Fruit fly (Drosophila melanogaster) whole organism, wandering third instar larva: ENCODE data around the gene dib.

Source experiments
- Abd-B ChIP-seq: fragments of >200 bp; optimal IDR thresholded peaks from 2 replicates; lab custom pipeline; 2017; ENCODE audit warnings: missing biosample characterization, missing genetic modification characterization
- CG32264 ChIP-seq: fragments of 200-800 bp; sonication (Bioruptor generic); optimal IDR thresholded peaks from 2 replicates; lab custom pipeline; 2016; ENCODE audit warnings: missing biosample characterization, missing genetic modification characterization
- CG9705 ChIP-seq: fragments of 200-800 bp; sonication (Bioruptor generic); optimal IDR thresholded peaks from 2 replicates; lab custom pipeline; 2018; ENCODE audit warnings: missing biosample characterization, mild to moderate bottlenecking, missing genetic modification characterization
- CrebA ChIP-seq: fragments of 200-800 bp; sonication (Bioruptor generic); optimal IDR thresholded peaks from 2 replicates; lab custom pipeline; 2016; ENCODE audit warnings: missing biosample characterization, mild to moderate bottlenecking, missing genetic modification characterization, borderline replicate concordance
- Dfd ChIP-seq: fragments of >200 bp; optimal IDR thresholded peaks from 2 replicates; lab custom pipeline; 2017; ENCODE audit warnings: missing biosample characterization, missing genetic modification characterization
- Dif ChIP-seq: fragments of 200-275, 200-300 bp; sonication (Bioruptor generic); optimal IDR thresholded peaks from 2 replicates; lab custom pipeline; 2018; ENCODE audit warnings: missing biosample characterization, missing genetic modification characterization; ENCODE audit not compliant: partially characterized antibody
- GATAd ChIP-seq: sonication (Bioruptor generic); optimal IDR thresholded peaks from 2 replicates; lab custom pipeline; 2016; ENCODE audit warnings: missing biosample characterization, missing genetic modification characterization
- HLH106 ChIP-seq: fragments of 200-800 bp; optimal IDR thresholded peaks from 3 replicates; lab custom pipeline; 2019; ENCODE audit warnings: missing biosample characterization, mild to moderate bottlenecking, missing genetic modification characterization, moderate library complexity
- Hnf4 ChIP-seq: fragments of 200-800 bp; sonication (Bioruptor generic); optimal IDR thresholded peaks from 2 replicates; lab custom pipeline; 2016; ENCODE audit warnings: missing biosample characterization, mild to moderate bottlenecking, missing genetic modification characterization
- Hr78 ChIP-seq: fragments of >200 bp; optimal IDR thresholded peaks from 2 replicates; lab custom pipeline; 2017; ENCODE audit warnings: missing biosample characterization, missing genetic modification characterization
- Jra ChIP-seq: sonication (Bioruptor generic); optimal IDR thresholded peaks from 2 replicates; lab custom pipeline; 2016; ENCODE audit warnings: missing biosample characterization, missing genetic modification characterization
- Mio ChIP-seq: sonication (Bioruptor generic); optimal IDR thresholded peaks from 2 replicates; lab custom pipeline; 2016; ENCODE audit warnings: missing biosample characterization, missing genetic modification characterization
- Myc ChIP-seq: fragments of >200 bp; optimal IDR thresholded peaks from 2 replicates; lab custom pipeline; 2017
- N ChIP-seq: fragments of >200 bp; optimal IDR thresholded peaks from 2 replicates; lab custom pipeline; 2018; ENCODE audit warnings: missing biosample characterization, missing external identifiers, missing genetic modification characterization
- OdsH ChIP-seq: fragments of 200-800 bp; sonication (Bioruptor generic); optimal IDR thresholded peaks from 2 replicates; lab custom pipeline; 2016; ENCODE audit warnings: missing biosample characterization, mild to moderate bottlenecking, missing genetic modification characterization
- Rel ChIP-seq, 2 experiments: fragments of 200-800 bp; sonication (Bioruptor generic) in 1 of 2; optimal IDR thresholded peaks; 2 replicates in 1 of 2; 3 replicates in 1 of 2; lab custom pipeline; 2016 to 2019; ENCODE audit warnings: mild to moderate bottlenecking in 2 of 2, missing biosample characterization in 2 of 2, missing genetic modification characterization in 2 of 2, moderate library complexity in 1 of 2
- Sp1 ChIP-seq: fragments of 200-800 bp; sonication (Bioruptor generic); optimal IDR thresholded peaks from 3 replicates; lab custom pipeline; 2019; ENCODE audit warnings: missing biosample characterization, mild to moderate bottlenecking, missing genetic modification characterization, moderate library complexity
- Vsx2 ChIP-seq: fragments of 200-300, 225-300 bp; sonication (Bioruptor generic); optimal IDR thresholded peaks from 2 replicates; lab custom pipeline; 2018; ENCODE audit warnings: missing biosample characterization, missing genetic modification characterization; ENCODE audit not compliant: partially characterized antibody
- br ChIP-seq: fragments of 200-800 bp; sonication (Bioruptor generic); optimal IDR thresholded peaks from 2 replicates; lab custom pipeline; 2016; ENCODE audit warnings: missing biosample characterization, missing genetic modification characterization
- brk ChIP-seq: fragments of 200-800 bp; sonication (Bioruptor generic); optimal IDR thresholded peaks from 2 replicates; lab custom pipeline; 2016; ENCODE audit warnings: missing biosample characterization, mild to moderate bottlenecking, missing genetic modification characterization
- dl ChIP-seq, 2 experiments: fragments of 175-275, 200-275 bp in 1 of 2; fragments of 200-275 bp in 1 of 2; sonication (Bioruptor generic); optimal IDR thresholded peaks; lab custom pipeline; 2018; ENCODE audit warnings: mild to moderate bottlenecking in 2 of 2, missing biosample characterization in 2 of 2, missing genetic modification characterization in 2 of 2, moderate library complexity in 2 of 2; ENCODE audit not compliant: partially characterized antibody in 2 of 2, insufficient read depth in 1 of 2
- dmrt93B ChIP-seq: fragments of 200-800 bp; sonication (Bioruptor generic); optimal IDR thresholded peaks from 2 replicates; lab custom pipeline; 2018; ENCODE audit warnings: missing biosample characterization, mild to moderate bottlenecking, missing genetic modification characterization
- dsf ChIP-seq: sonication (Bioruptor generic); optimal IDR thresholded peaks from 2 replicates; lab custom pipeline; 2016; ENCODE audit warnings: missing biosample characterization, missing genetic modification characterization, borderline replicate concordance
- ey ChIP-seq: fragments of 200-800 bp; sonication (Bioruptor generic); optimal IDR thresholded peaks from 2 replicates; lab custom pipeline; 2016; ENCODE audit warnings: missing biosample characterization, missing genetic modification characterization
- foxo ChIP-seq, 2 experiments: fragments of 200-800 bp; sonication (Bioruptor generic); optimal IDR thresholded peaks; 2 replicates in 1 of 2; 3 replicates in 1 of 2; lab custom pipeline; 2016 to 2017; ENCODE audit warnings: missing biosample characterization in 2 of 2, missing genetic modification characterization in 2 of 2
- fru ChIP-seq: fragments of 200-800 bp; sonication (Bioruptor generic); optimal IDR thresholded peaks from 3 replicates; lab custom pipeline; 2016; ENCODE audit warnings: missing biosample characterization, mild to moderate bottlenecking, missing genetic modification characterization
- h ChIP-seq: fragments of 200-800 bp; sonication (Bioruptor generic); optimal IDR thresholded peaks from 3 replicates; lab custom pipeline; 2016; ENCODE audit warnings: missing biosample characterization, mild to moderate bottlenecking, missing genetic modification characterization
- jim ChIP-seq: fragments of 175-275, 200-325 bp; sonication (Bioruptor generic); optimal IDR thresholded peaks from 2 replicates; lab custom pipeline; 2016; ENCODE audit warnings: missing biosample characterization, mild to moderate bottlenecking, missing genetic modification characterization
- lola ChIP-seq: fragments of >200 bp; optimal IDR thresholded peaks from 2 replicates; lab custom pipeline; 2017; ENCODE audit warnings: missing biosample characterization, missing genetic modification characterization
- pan ChIP-seq: fragments of >200 bp; optimal IDR thresholded peaks from 2 replicates; lab custom pipeline; 2017
- psq ChIP-seq: fragments of 200-800 bp; sonication (Bioruptor generic); optimal IDR thresholded peaks from 3 replicates; lab custom pipeline; 2017; ENCODE audit warnings: missing biosample characterization, mild to moderate bottlenecking, missing genetic modification characterization, moderate library complexity
- rgr ChIP-seq: fragments of 200-800 bp; sonication (Bioruptor generic); optimal IDR thresholded peaks from 3 replicates; lab custom pipeline; 2016; ENCODE audit warnings: missing biosample characterization, mild to moderate bottlenecking, missing genetic modification characterization
- sage ChIP-seq: fragments of 200-800 bp; sonication (Bioruptor generic); optimal IDR thresholded peaks from 2 replicates; lab custom pipeline; 2016; ENCODE audit warnings: missing biosample characterization, mild to moderate bottlenecking, missing genetic modification characterization
- sv ChIP-seq: fragments of 200-800 bp; sonication (Bioruptor generic); optimal IDR thresholded peaks from 3 replicates; lab custom pipeline; 2016; ENCODE audit warnings: missing biosample characterization, missing genetic modification characterization
- tai ChIP-seq: sonication (Bioruptor generic); optimal IDR thresholded peaks from 2 replicates; lab custom pipeline; 2016; ENCODE audit warnings: missing biosample characterization, missing genetic modification characterization
- usp ChIP-seq: fragments of >200 bp; optimal IDR thresholded peaks from 2 replicates; lab custom pipeline; 2017; ENCODE audit warnings: missing biosample characterization, missing genetic modification characterization

dib gene

DNA sequence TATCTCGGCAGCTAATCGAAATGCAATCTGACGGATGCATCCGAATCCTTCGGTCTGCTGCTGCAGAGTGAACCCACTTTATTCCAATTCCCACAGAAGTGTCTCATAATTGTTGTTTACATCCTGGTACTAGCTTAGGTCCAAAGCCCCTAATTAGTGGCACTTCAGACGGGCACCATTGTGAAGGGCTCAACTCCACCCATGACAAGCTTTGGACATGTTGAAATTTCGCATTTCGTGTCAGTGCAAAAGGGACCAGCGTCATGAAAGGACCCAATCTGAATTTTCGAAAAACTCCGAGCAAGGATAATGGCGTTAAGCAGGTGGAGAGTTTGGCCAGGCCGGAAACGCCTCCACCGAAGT, 35.6 kb upstream of the dib start, which contains the start of gene Gr64a:
TSS of gene Gr64a (plus strand) at position 264 of the 363 bp plus-strand sequence.
- TF ChIP-seq fru (GFP tag; lab: Kevin White, UChicago) (no peak), CG9705 (GFP tag; lab: Kevin White, UChicago) (no peak), jim (GFP tag; lab: Kevin White, UChicago) (no peak), dmrt93B (GFP tag; lab: Kevin White, UChicago) (no peak)

DNA sequence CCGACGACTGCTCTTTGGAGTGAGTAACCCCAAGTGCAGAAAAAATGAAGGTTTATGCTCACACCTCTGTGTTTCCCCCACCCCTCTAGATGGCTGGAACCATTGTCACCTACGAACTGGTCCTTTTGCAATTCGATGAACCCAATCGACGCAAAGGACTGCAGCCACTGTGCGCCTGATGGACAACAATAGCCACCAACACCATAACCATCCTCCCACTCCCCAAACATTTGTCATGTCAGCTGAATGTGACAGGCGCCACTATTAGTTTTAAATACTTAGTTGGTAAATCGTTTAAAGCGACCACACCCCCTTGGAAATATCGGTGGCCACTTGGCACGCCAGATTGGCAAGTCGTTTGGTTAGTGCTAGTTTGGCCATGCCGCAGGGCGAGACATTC, 33.8 kb upstream of the dib start, which contains the start of the genes Gr64b and Gr64c:
TSS of gene Gr64b (plus strand) at position 301 of the 400 bp plus-strand sequence.
TSS of gene Gr64c (plus strand) at position 301 of the 400 bp plus-strand sequence.
- TF ChIP-seq ey (GFP tag; lab: Kevin White, UChicago): no peak
- no peak for TF ChIP-seq CG32264 (GFP tag; lab: Kevin White, UChicago)
- TF ChIP-seq Abd-B (GFP tag; lab: Kevin White, UChicago): no peak
- no peak for TF ChIP-seq Mio (GFP tag; lab: Kevin White, UChicago)
- no peak for TF ChIP-seq Hnf4 (GFP tag; lab: Kevin White, UChicago)
- no peak for TF ChIP-seq br (GFP tag; lab: Kevin White, UChicago)
- no peak for TF ChIP-seq N (GFP tag; lab: Kevin White, UChicago)

DNA sequence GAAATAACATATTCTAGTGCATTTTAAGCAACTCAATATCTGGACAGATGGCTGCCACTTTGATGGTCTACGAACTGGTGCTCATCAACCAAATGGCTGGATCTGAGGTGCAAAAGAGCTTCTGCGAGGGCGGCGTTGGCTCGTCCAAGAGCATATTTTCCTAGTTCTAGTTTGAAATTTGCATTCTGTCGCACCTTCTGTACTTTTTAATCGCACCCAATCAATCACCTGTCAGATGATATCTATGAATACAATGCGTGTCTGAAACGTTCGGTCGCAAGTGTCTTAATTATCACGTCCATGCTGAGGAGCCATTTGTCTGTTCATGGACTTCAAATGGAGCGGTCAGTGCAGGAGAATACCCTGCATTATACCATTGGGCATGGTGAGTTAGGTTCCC, 30.3 kb upstream of the dib start, which contains the start of the genes Gr64d and Gr64e:
TSS of gene Gr64d (plus strand) at position 301 of the 400 bp plus-strand sequence.
TSS of gene Gr64e (plus strand) at position 380 of the 400 bp plus-strand sequence.
- no peak for TF ChIP-seq Sp1
- TF ChIP-seq Dif (GFP tag; lab: Kevin White, UChicago): no peak
- TF ChIP-seq psq (GFP tag; lab: Kevin White, UChicago): no peak
- TF ChIP-seq lola (GFP tag; lab: Kevin White, UChicago): no peak
- no peak for TF ChIP-seq OdsH (GFP tag; lab: Kevin White, UChicago)
- TF ChIP-seq br (GFP tag; lab: Kevin White, UChicago): no peak
- no peak for TF ChIP-seq HLH106 (tag; lab: Kevin White, UChicago)
- TF ChIP-seq Dfd (GFP tag; lab: Kevin White, UChicago): no peak
- TF ChIP-seq Mio (GFP tag; lab: Kevin White, UChicago): no peak
- TF ChIP-seq, all 38 proteins: peak for 0

DNA sequence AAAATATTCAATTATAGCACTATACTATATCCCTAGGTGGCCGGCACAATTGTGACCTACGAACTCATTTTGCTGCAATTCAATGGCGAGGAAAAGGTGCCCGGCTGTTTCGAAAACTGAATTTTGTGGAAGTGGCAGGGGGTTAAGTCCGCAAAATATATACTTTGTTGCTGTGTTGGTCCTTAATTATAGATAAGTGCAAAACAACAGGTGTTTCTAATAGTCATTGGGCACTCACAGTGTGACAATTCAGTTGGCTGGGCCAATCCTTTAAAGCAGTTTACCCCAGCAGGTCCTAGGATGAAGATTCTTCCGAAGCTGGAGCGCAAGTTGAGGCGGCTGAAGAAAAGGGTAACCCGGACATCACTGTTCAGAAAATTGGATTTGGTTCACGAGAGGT, 26.6 kb upstream of the dib start, which contains the start of gene Gr64f:
TSS of gene Gr64f (plus strand) at position 301 of the 400 bp plus-strand sequence.
- TF ChIP-seq Myc (lab: Kevin White, UChicago) (no peak), foxo (GFP tag; optimal IDR thresholded peaks at IDR 0.05; lab: Kevin White, UChicago) (no peak), CrebA (no peak), dmrt93B (GFP tag; lab: Kevin White, UChicago) (no peak), ey (GFP tag; lab: Kevin White, UChicago) (no peak), GATAd (GFP tag; lab: Kevin White, UChicago) (no peak)
- TF ChIP-seq, all 38 proteins: peak for 0

DNA sequence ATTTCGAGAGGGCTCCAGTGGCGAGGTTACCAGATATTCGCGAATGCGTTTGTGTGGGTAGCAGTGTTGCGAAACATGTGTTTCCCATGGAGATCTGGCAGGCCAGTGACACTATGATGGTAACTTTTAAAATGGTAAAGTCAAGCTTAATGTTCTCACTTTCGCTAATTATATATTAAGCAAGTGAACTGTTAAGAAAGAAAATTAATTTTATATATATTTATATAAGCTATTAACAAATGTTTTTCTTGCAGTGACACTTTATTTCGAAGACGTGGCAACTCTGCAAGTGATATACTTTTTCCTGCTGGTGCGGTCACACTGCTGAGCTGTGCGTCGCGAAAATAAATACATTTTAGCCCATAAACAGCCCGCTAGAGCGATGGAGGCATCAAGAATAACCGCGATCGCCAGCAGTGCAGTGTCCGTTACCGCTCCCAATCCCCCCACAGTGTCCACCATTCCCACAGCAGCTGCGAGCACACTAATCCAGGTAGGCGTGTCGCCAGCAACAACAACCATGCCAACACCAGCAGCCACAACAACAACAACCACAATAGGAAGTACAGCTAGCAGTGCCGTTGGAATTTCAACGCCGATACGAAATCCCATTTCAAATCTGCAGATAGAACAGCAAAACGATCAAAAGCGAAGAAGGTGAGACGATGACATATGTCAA, 21.7 kb upstream of the dib start, which contains the start of the genes CG11593 and Rcd5:
TSS of gene CG11593 (minus strand) at position 236 of the 679 bp plus-strand sequence.
TSS of gene Rcd5 (plus strand) at position 283 of the 679 bp plus-strand sequence.
- TF ChIP-seq dl (GFP tag; optimal IDR thresholded peaks at IDR 0.05; lab: Kevin White, UChicago; ENCODE audit: insufficient read depth in 1 of 2, partially characterized antibody in 2 of 2) (no peak), Hnf4 (GFP tag; lab: Kevin White, UChicago) (no peak), Sp1 (no peak), usp (GFP tag; lab: Kevin White, UChicago) (no peak), GATAd (GFP tag; lab: Kevin White, UChicago) (no peak), Mio (GFP tag; lab: Kevin White, UChicago) (no peak), sv (GFP tag; lab: Kevin White, UChicago) (peak; percentile 27), Jra (no peak), Hr78 (GFP tag; lab: Kevin White, UChicago) (no peak), OdsH (GFP tag; lab: Kevin White, UChicago) (peak; percentile 34), fru (GFP tag; lab: Kevin White, UChicago) (no peak), rgr (GFP tag; lab: Kevin White, UChicago) (no peak), h (GFP tag; lab: Kevin White, UChicago) (no peak), Vsx2 (GFP tag; lab: Kevin White, UChicago) (no peak), HLH106 (tag; lab: Kevin White, UChicago) (peak; percentile 76), CG32264 (GFP tag; lab: Kevin White, UChicago) (no peak), tai (GFP tag; lab: Kevin White, UChicago) (no peak), brk (GFP tag; lab: Kevin White, UChicago) (no peak), psq (GFP tag; lab: Kevin White, UChicago) (peak; percentile 60), sage (GFP tag; lab: Kevin White, UChicago) (no peak), lola (GFP tag; lab: Kevin White, UChicago) (no peak), ey (GFP tag; lab: Kevin White, UChicago) (no peak), Rel (GFP tag; optimal IDR thresholded peaks at IDR 0.05; lab: Kevin White, UChicago) (no peak), Rel (tag; optimal IDR thresholded peaks at IDR 0.05; lab: Kevin White, UChicago) (no peak), dmrt93B (GFP tag; lab: Kevin White, UChicago) (peak; percentile 60), Myc (lab: Kevin White, UChicago) (peak; percentile 52), Dif (GFP tag; lab: Kevin White, UChicago) (no peak), foxo (GFP tag; optimal IDR thresholded peaks at IDR 0.05; lab: Kevin White, UChicago) (no peak), dsf (no peak), pan (lab: Kevin White, UChicago) (no peak)
